Fruit fly (Drosophila melanogaster): ENCODE data around the gene nmd.

The nmd gene

DNA sequence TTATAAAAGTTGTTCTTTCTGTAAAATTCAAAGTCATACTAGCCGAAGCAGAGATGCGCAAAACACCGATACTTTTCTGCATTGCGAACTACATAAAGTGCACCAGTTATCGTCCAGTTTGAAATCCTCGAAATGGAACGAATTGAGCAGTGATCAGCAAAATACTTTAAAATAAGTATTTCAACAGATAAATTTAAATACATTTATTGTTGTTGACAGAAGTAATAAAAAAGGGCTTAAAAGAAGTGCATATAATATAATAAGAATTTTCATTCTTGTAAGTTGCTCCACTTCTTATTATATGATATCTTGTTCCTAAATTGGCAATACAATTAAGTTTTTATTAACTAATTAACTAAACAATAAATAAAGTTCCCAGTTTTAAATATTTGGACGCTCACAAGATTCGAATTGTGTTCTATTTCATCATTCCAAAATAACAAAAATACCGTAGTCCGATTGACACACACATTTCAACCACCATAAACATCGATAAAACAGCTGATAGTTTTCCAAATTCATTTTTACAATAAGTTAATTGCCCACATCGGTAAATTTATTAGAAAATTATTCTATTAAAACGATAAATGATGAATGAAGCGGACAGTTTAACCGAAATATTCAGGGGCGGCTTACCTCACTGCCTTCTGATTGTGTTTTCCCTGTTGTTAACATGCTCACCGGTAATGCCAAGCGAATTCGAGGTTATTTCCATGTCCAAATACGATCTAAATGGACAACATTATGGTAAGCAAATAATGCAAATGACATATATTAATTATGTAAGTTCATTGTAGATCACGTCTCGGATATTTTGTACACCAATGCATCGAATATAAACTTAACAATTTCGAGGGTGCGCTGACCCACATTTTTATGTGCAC, 10.8 kb upstream of the nmd start, which contains the start of the genes Usp14 and CG4972 (continued):
- TF ChIP-seq CG17912 (GFP tag; optimal IDR thresholded peaks at IDR 0.05) (no peak), CG4360 (GFP tag; IDR thresholded peaks at IDR 0.05) (no peak), Lpt (GFP tag; optimal IDR thresholded peaks at IDR 0.05) (no peak), Dll (GFP tag; IDR thresholded peaks at IDR 0.05; ENCODE audit: partially characterized antibody) (peak; percentile 52; the same call in 1 of the 4 replicates), CG16863 (GFP tag; optimal IDR thresholded peaks at IDR 0.05) (no peak), sd (tag; optimal IDR thresholded peaks at IDR 0.05) (no peak), H15 (GFP tag; IDR thresholded peaks at IDR 0.05) (no peak), CG2116 (GFP tag; optimal IDR thresholded peaks at IDR 0.05) (peak; percentile 56), lola (GFP tag; optimal IDR thresholded peaks at IDR 0.05) (peak in 1 of 3 experiments; percentile 2), Dbx (GFP tag; IDR thresholded peaks at IDR 0.05) (no peak), Myb (GFP tag; optimal IDR thresholded peaks at IDR 0.05) (peak; percentile 41), kay (GFP tag; optimal IDR thresholded peaks at IDR 0.05) (no peak), Six4 (GFP tag; optimal IDR thresholded peaks at IDR 0.05) (no peak), Fer3 (tag; optimal IDR thresholded peaks at IDR 0.05) (no peak), CG14667 (GFP tag; IDR thresholded peaks at IDR 0.05) (peak; percentile 70; the same call in 1 of the 2 replicates), CG32767 (GFP tag; IDR thresholded peaks at IDR 0.05) (no peak), her (GFP tag; optimal IDR thresholded peaks at IDR 0.05) (no peak), Bgb (GFP tag; IDR thresholded peaks at IDR 0.05; ENCODE audit: partially characterized antibody) (peak; percentile 38; the same call in 1 of the 2 replicates), br (optimal IDR thresholded peaks at IDR 0.05) (no peak), Dad (GFP tag; optimal IDR thresholded peaks at IDR 0.05) (no peak), Hmx (GFP tag; optimal IDR thresholded peaks at IDR 0.05) (no peak), trh (GFP tag; optimal IDR thresholded peaks at IDR 0.05) (no peak), CG9797 (GFP tag; optimal IDR thresholded peaks at IDR 0.05) (no peak), tna (GFP tag; IDR thresholded peaks at IDR 0.05; ENCODE audit: partially characterized antibody) (no peak), cwo (GFP tag; optimal IDR thresholded peaks at IDR 0.05) (no peak), CG8089 (GFP tag; optimal IDR thresholded peaks at IDR 0.05) (no peak), tio (GFP tag; optimal IDR thresholded peaks at IDR 0.05) (peak; percentile 11), PHDP (tag; optimal IDR thresholded peaks at IDR 0.05) (no peak), Nf-YA (GFP tag; IDR thresholded peaks at IDR 0.05) (no peak), zfh2 (GFP tag; optimal IDR thresholded peaks at IDR 0.05) (no peak), ERR (GFP tag; optimal IDR thresholded peaks at IDR 0.05) (no peak), CG11398 (GFP tag; optimal IDR thresholded peaks at IDR 0.05) (no peak), CG30020 (tag; optimal IDR thresholded peaks at IDR 0.05) (peak; percentile 99), CG3995 (GFP tag; optimal IDR thresholded peaks at IDR 0.05) (peak; percentile 77), dm (GFP tag; optimal IDR thresholded peaks at IDR 0.05) (no peak), CG18011 (GFP tag; optimal IDR thresholded peaks at IDR 0.05) (no peak)

DNA sequence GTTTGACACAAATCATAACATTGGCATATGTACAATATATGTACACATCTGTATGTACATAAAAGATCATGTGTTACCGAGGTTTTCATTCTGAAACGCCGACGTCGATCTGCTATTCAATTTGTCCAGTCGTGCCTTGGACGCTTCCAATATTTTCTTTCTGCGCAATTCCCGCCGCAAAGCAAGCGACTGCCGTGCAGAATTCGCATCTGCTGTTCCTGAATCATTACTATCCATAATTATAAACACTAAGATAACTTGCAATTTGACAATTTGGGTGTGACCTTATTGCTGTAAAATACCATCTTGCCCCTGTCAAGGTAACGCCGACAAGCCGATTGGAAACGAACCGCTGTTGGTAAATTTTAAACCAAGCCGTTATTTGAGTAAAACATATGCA, 8.1 kb upstream of the nmd start:
- TF ChIP-seq CG30020 (tag; optimal IDR thresholded peaks at IDR 0.05): peak; percentile 97
- no peak for TF ChIP-seq CHES-1-like (GFP tag; optimal IDR thresholded peaks at IDR 0.05)
- TF ChIP-seq CG43689 (GFP tag; IDR thresholded peaks at IDR 0.05): no peak
- TF ChIP-seq Sin3A (optimal IDR thresholded peaks at IDR 0.05): peak; percentile 28
- TF ChIP-seq CG2116 (GFP tag; optimal IDR thresholded peaks at IDR 0.05): peak; percentile 44
- TF ChIP-seq CG18764 (GFP tag; optimal IDR thresholded peaks at IDR 0.05): no peak
- TF ChIP-seq sens (GFP tag): peak; percentile 72
- TF ChIP-seq gsb-n (tag; optimal IDR thresholded peaks at IDR 0.05): no peak
- peak; percentile 42; the same call in 1 of the 2 replicates for TF ChIP-seq CG13287 (GFP tag; IDR thresholded peaks at IDR 0.05; ENCODE audit: partially characterized antibody)
- TF ChIP-seq HHEX (GFP tag; optimal IDR thresholded peaks at IDR 0.05): no peak
- no peak for TF ChIP-seq HLHmδ (GFP tag; optimal IDR thresholded peaks at IDR 0.05)
- TF ChIP-seq CG10147 (GFP tag; optimal IDR thresholded peaks at IDR 0.05): no peak
- no peak for TF ChIP-seq CG6683 (GFP tag; optimal IDR thresholded peaks at IDR 0.05)
- no peak for TF ChIP-seq hth (optimal IDR thresholded peaks at IDR 0.05)
- peak; percentile 76 for TF ChIP-seq gfzf (GFP tag; optimal IDR thresholded peaks at IDR 0.05)
- TF ChIP-seq CG4328 (GFP tag; optimal IDR thresholded peaks at IDR 0.05): no peak
- no peak for TF ChIP-seq CG7786 (GFP tag; optimal IDR thresholded peaks at IDR 0.05)
- no peak for TF ChIP-seq CG31224 (GFP tag; IDR thresholded peaks at IDR 0.05)
